Worm (Caenorhabditis elegans) whole organism, midembryonic: ENCODE measurements around the gene acr-2.

Experiments
- T22C8.4 ChIP-seq: fragments of 200-800 bp; sonication (Bioruptor generic); IDR thresholded peaks from 2 replicates; pipeline ENCODE4 v1.3.6; 2022; ENCODE audit warnings: missing genetic modification characterization, missing compliant biosample characterization
- cog-1 ChIP-seq: sonication (generic microtip); optimal IDR thresholded peaks from 2 replicates; lab custom pipeline; 2016; ENCODE audit warnings: missing genetic modification characterization, missing compliant biosample characterization
- flt-1 ChIP-seq: fragments of 200-800 bp; sonication (Bioruptor generic); IDR thresholded peaks from 2 replicates; pipeline ENCODE4 v1.3.6; 2022; ENCODE audit warnings: missing genetic modification characterization, missing compliant biosample characterization
- klf-2 ChIP-seq: fragments of 200-800 bp; sonication (Bioruptor generic); conservative IDR thresholded peaks from 2 replicates; pipeline ENCODE4 v1.3.6; 2022; ENCODE audit warnings: missing genetic modification reagents, missing genetic modification characterization, missing compliant biosample characterization
- med-1 ChIP-seq: sonication (generic microtip); optimal IDR thresholded peaks from 2 replicates; lab custom pipeline; 2017; ENCODE audit warnings: missing genetic modification characterization, mild to moderate bottlenecking, missing compliant biosample characterization, antibody characterized with exemption, missing genetic modification reagents; ENCODE audit not compliant: insufficient read depth
- ref-1 ChIP-seq: fragments of 200-800 bp; sonication (Bioruptor generic); conservative IDR thresholded peaks from 2 replicates; pipeline ENCODE4 v1.3.6; 2022; ENCODE audit warnings: missing genetic modification reagents, missing genetic modification characterization, missing compliant biosample characterization
- tab-1 ChIP-seq: fragments of 200-800 bp; sonication (Bioruptor generic); IDR thresholded peaks from 2 replicates; pipeline ENCODE4 v1.3.6; 2022; ENCODE audit warnings: missing genetic modification characterization, missing compliant biosample characterization
- ztf-23 ChIP-seq: fragments of 200-800 bp; sonication (Bioruptor generic); IDR thresholded peaks from 2 replicates; pipeline ENCODE4 v1.3.6; 2022; ENCODE audit warnings: missing genetic modification reagents, missing genetic modification characterization, missing compliant biosample characterization
- ztf-29 ChIP-seq: fragments of 200-800 bp; sonication (Bioruptor generic); IDR thresholded peaks from 2 replicates; pipeline ENCODE4 v1.3.6; 2022; ENCODE audit warnings: missing genetic modification reagents, missing genetic modification characterization, missing compliant biosample characterization

acr-2 gene

ce11 chrX:6744537-6744936, 42.2 kb downstream of the acr-2 start:
- no peak for TF ChIP-seq ztf-23 (GFP tag; lab: Robert Waterston, UW)
- TF ChIP-seq tab-1 (GFP tag; lab: Robert Waterston, UW) = no peak
- TF ChIP-seq T22C8.4 (GFP tag; lab: Robert Waterston, UW) = no peak
- no peak for TF ChIP-seq med-1 (GFP tag; lab: Kevin White, UChicago)
- no peak for TF ChIP-seq ztf-29 (GFP tag; lab: Robert Waterston, UW)
- TF ChIP-seq klf-2 (GFP tag; lab: Robert Waterston, UW) = no peak
- TF ChIP-seq flt-1 = no peak
- no peak for TF ChIP-seq cog-1 (tag; lab: Kevin White, UChicago)

- no peak for TF ChIP-seq ztf-23 (GFP tag; lab: Robert Waterston, UW)
- no peak for TF ChIP-seq ref-1 (GFP tag; lab: Robert Waterston, UW)
- no peak for TF ChIP-seq T22C8.4 (GFP tag; lab: Robert Waterston, UW)
- no peak for TF ChIP-seq ztf-29 (GFP tag; lab: Robert Waterston, UW)
- no peak for TF ChIP-seq klf-2 (GFP tag; lab: Robert Waterston, UW)
Observed at ce11 chrX:6744978-6745377, 42.6 kb downstream of the acr-2 start.

ce11 chrX:6745515-6745914, 43.2 kb downstream of the acr-2 start:
- TF ChIP-seq ztf-23 (GFP tag; lab: Robert Waterston, UW) = no peak
- no peak for TF ChIP-seq med-1 (GFP tag; lab: Kevin White, UChicago)
- no peak for TF ChIP-seq T22C8.4 (GFP tag; lab: Robert Waterston, UW)
- no peak for TF ChIP-seq cog-1 (tag; lab: Kevin White, UChicago)
- TF ChIP-seq klf-2 (GFP tag; lab: Robert Waterston, UW) = no peak
- TF ChIP-seq ztf-29 (GFP tag; lab: Robert Waterston, UW) = no peak
- TF ChIP-seq tab-1 (GFP tag; lab: Robert Waterston, UW) = no peak
- no peak for TF ChIP-seq flt-1
- no peak for TF ChIP-seq ref-1 (GFP tag; lab: Robert Waterston, UW)

ce11 chrX:6746849-6747248, 44.5 kb downstream of the acr-2 start:
- TF ChIP-seq ztf-29 (GFP tag; lab: Robert Waterston, UW) (no peak), T22C8.4 (GFP tag; lab: Robert Waterston, UW) (no peak), tab-1 (GFP tag; lab: Robert Waterston, UW) (no peak), med-1 (GFP tag; lab: Kevin White, UChicago) (no peak), flt-1 (no peak), ztf-23 (GFP tag; lab: Robert Waterston, UW) (no peak), klf-2 (GFP tag; lab: Robert Waterston, UW) (no peak), cog-1 (tag; lab: Kevin White, UChicago) (no peak), ref-1 (GFP tag; lab: Robert Waterston, UW) (no peak)

- TF ChIP-seq ref-1 (GFP tag; lab: Robert Waterston, UW) = no peak
- TF ChIP-seq cog-1 (tag; lab: Kevin White, UChicago) = no peak
- no peak for TF ChIP-seq klf-2 (GFP tag; lab: Robert Waterston, UW)
- TF ChIP-seq ztf-23 (GFP tag; lab: Robert Waterston, UW) = no peak
- no peak for TF ChIP-seq T22C8.4 (GFP tag; lab: Robert Waterston, UW)
- no peak for TF ChIP-seq ztf-29 (GFP tag; lab: Robert Waterston, UW)
- TF ChIP-seq flt-1 = no peak
- no peak for TF ChIP-seq med-1 (GFP tag; lab: Kevin White, UChicago)
- no peak for TF ChIP-seq tab-1 (GFP tag; lab: Robert Waterston, UW)
Observed at ce11 chrX:6747906-6748356, 45.6 kb downstream of the acr-2 start.

ce11 chrX:6749124-6749822, 46.9 kb downstream of the acr-2 start:
- no peak for TF ChIP-seq ztf-29 (GFP tag; lab: Robert Waterston, UW)
- TF ChIP-seq tab-1 (GFP tag; lab: Robert Waterston, UW) = no peak
- TF ChIP-seq flt-1 = no peak

ce11 chrX:6750145-6750544, 47.8 kb downstream of the acr-2 start:
- TF ChIP-seq T22C8.4 (GFP tag; lab: Robert Waterston, UW) (no peak), klf-2 (GFP tag; lab: Robert Waterston, UW) (no peak), flt-1 (no peak), cog-1 (tag; lab: Kevin White, UChicago) (no peak), med-1 (GFP tag; lab: Kevin White, UChicago) (no peak), tab-1 (GFP tag; lab: Robert Waterston, UW) (no peak), ztf-23 (GFP tag; lab: Robert Waterston, UW) (no peak), ref-1 (GFP tag; lab: Robert Waterston, UW) (no peak), ztf-29 (GFP tag; lab: Robert Waterston, UW) (no peak)
